Worm (Caenorhabditis elegans): ENCODE data around the gene C25G4.17.

- no peak for TF ChIP-seq akir-1 (GFP tag; optimal IDR thresholded peaks at IDR 0.05)
- TF ChIP-seq ceh-27 (GFP tag; optimal IDR thresholded peaks at IDR 0.05) = no peak
- TF ChIP-seq C06A6.2 (GFP tag; conservative IDR thresholded peaks at IDR 0.05) = no peak
- TF ChIP-seq nhr-80 (tag; optimal IDR thresholded peaks at IDR 0.05) = no peak
- TF ChIP-seq egrh-3 (GFP tag; IDR thresholded peaks at IDR 0.05) = no peak
Observed at ce11 chrIV:12463370-12463769, 21.6 kb downstream of the C25G4.17 start, which contains the start of gene C25G4.8.
